Fruit fly (Drosophila melanogaster) whole organism, embryonic: ENCODE data around the gene CG13096.
A peak's percentile ranks its signal among the peaks of the same experiment; 100 is the strongest.

Experiments
- BEAF-32 ChIP-seq: fragments of 200-800 bp; sonication (Bioruptor generic); optimal IDR thresholded peaks from 3 replicates; lab custom pipeline; 2017; ENCODE audit warnings: missing biosample characterization, missing genetic modification characterization, mild to moderate bottlenecking, moderate library complexity, missing genetic modification reagents
- CG10209 ChIP-seq: fragments of 200-800 bp; sonication (Bioruptor generic); optimal IDR thresholded peaks from 3 replicates; lab custom pipeline; 2017; ENCODE audit warnings: missing biosample characterization, mild to moderate bottlenecking, missing genetic modification characterization, missing genetic modification reagents
- CG11093 ChIP-seq: fragments of 200-800 bp; sonication (Bioruptor generic); IDR thresholded peaks from 3 replicates; pipeline ENCODE4 v1.3.6; 2022; ENCODE audit warnings: missing biosample characterization, missing genetic modification characterization
- CG11247 ChIP-seq: fragments of 200-800 bp; sonication (Bioruptor generic); IDR thresholded peaks from 2 replicates; pipeline ENCODE4 v1.3.6; 2022; ENCODE audit warnings: missing biosample characterization, missing genetic modification characterization
- CG12071 ChIP-seq: fragments of 200-800 bp; sonication (Bioruptor generic); optimal IDR thresholded peaks from 3 replicates; lab custom pipeline; 2018; ENCODE audit warnings: missing biosample characterization, mild to moderate bottlenecking, missing genetic modification characterization
- CG14014 ChIP-seq: fragments of 200-800 bp; sonication (Bioruptor generic); IDR thresholded peaks from 2 replicates; pipeline ENCODE4 v1.3.6; 2022; ENCODE audit warnings: missing biosample characterization, missing genetic modification characterization
- CG1602 ChIP-seq: fragments of 200-800 bp; sonication (Bioruptor generic); optimal IDR thresholded peaks from 3 replicates; lab custom pipeline; 2016; ENCODE audit warnings: missing biosample characterization, missing genetic modification characterization
- CG17359 ChIP-seq: fragments of 200-800 bp; sonication (Bioruptor generic); optimal IDR thresholded peaks from 3 replicates; lab custom pipeline; 2018; ENCODE audit warnings: missing biosample characterization, mild to moderate bottlenecking, missing genetic modification characterization, moderate library complexity
- CG17612 ChIP-seq: fragments of 200-800 bp; sonication (Bioruptor generic); IDR thresholded peaks from 2 replicates; pipeline ENCODE4 v1.3.6; 2022; ENCODE audit warnings: missing biosample characterization, missing genetic modification characterization
- CG17829 ChIP-seq: fragments of 200-800 bp; optimal IDR thresholded peaks from 2 replicates; lab custom pipeline; 2019; ENCODE audit warnings: missing biosample characterization, mild to moderate bottlenecking, missing genetic modification characterization, moderate library complexity
- CG1832 ChIP-seq: fragments of 200-800 bp; sonication (Bioruptor generic); optimal IDR thresholded peaks from 2 replicates; lab custom pipeline; 2017; ENCODE audit warnings: missing biosample characterization, mild to moderate bottlenecking, missing genetic modification characterization, inconsistent platforms
- CG2889 ChIP-seq: fragments of 200-800 bp; sonication (Bioruptor generic); IDR thresholded peaks from 3 replicates; pipeline ENCODE4 v1.3.6; 2022; ENCODE audit warnings: missing biosample characterization, missing genetic modification characterization
- CG34376 ChIP-seq: fragments of 200-800 bp; sonication (Bioruptor generic); optimal IDR thresholded peaks from 2 replicates; lab custom pipeline; 2018; ENCODE audit warnings: missing biosample characterization, mild to moderate bottlenecking, missing genetic modification characterization
- CG4328 ChIP-seq: fragments of 200-800 bp; sonication (Bioruptor generic); optimal IDR thresholded peaks from 3 replicates; lab custom pipeline; 2017; ENCODE audit warnings: missing biosample characterization, missing genetic modification reagents, missing genetic modification characterization
- CG6254 ChIP-seq: fragments of 200-800 bp; sonication (Bioruptor generic); optimal IDR thresholded peaks from 3 replicates; lab custom pipeline; 2017; ENCODE audit warnings: mild to moderate bottlenecking, missing biosample characterization, missing genetic modification reagents, missing genetic modification characterization
- CG6791 ChIP-seq: fragments of 200-800 bp; sonication (Bioruptor generic); IDR thresholded peaks from 3 replicates; pipeline ENCODE4 v1.3.6; 2022; ENCODE audit warnings: missing biosample characterization, missing genetic modification characterization; ENCODE audit not compliant: partially characterized antibody
- CG7963 ChIP-seq: fragments of 200-800 bp; sonication (Bioruptor generic); IDR thresholded peaks from 3 replicates; pipeline ENCODE4 v1.3.6; 2022; ENCODE audit warnings: missing biosample characterization, missing genetic modification characterization; ENCODE audit not compliant: partially characterized antibody
- CG9727 ChIP-seq: fragments of 200-800 bp; sonication (Bioruptor generic); optimal IDR thresholded peaks from 3 replicates; lab custom pipeline; 2017; ENCODE audit warnings: missing biosample characterization, mild to moderate bottlenecking, missing genetic modification characterization
- CG9797 ChIP-seq: fragments of 200-800 bp; sonication (Bioruptor generic); optimal IDR thresholded peaks from 3 replicates; lab custom pipeline; 2018; ENCODE audit warnings: missing biosample characterization, mild to moderate bottlenecking, missing genetic modification characterization
- D19A ChIP-seq: fragments of 200-800 bp; optimal IDR thresholded peaks from 3 replicates; lab custom pipeline; 2019; ENCODE audit warnings: missing biosample characterization, mild to moderate bottlenecking, missing genetic modification characterization, moderate library complexity
- E2f1 ChIP-seq: fragments of 200-800 bp; sonication (Bioruptor generic); IDR thresholded peaks from 2 replicates; pipeline ENCODE4 v1.3.6; 2022; ENCODE audit warnings: missing biosample characterization, missing genetic modification characterization
- E2f2 ChIP-seq: fragments of 200-800 bp; sonication (Bioruptor generic); IDR thresholded peaks from 2 replicates; pipeline ENCODE4 v1.3.6; 2022; ENCODE audit warnings: missing biosample characterization, missing genetic modification characterization
- Elba2 ChIP-seq: fragments of 200-800 bp; sonication (Bioruptor generic); optimal IDR thresholded peaks from 3 replicates; lab custom pipeline; 2016; ENCODE audit warnings: missing biosample characterization, missing genetic modification characterization
- GATAe ChIP-seq: fragments of 200-800 bp; sonication (Bioruptor generic); conservative IDR thresholded peaks from 2 replicates; pipeline ENCODE4 v1.3.6; 2022; ENCODE audit warnings: missing biosample characterization, missing genetic modification characterization
- H2.0 ChIP-seq: fragments of 200-800 bp; sonication (Bioruptor generic); IDR thresholded peaks from 2 replicates; pipeline ENCODE4 v1.3.6; 2022; ENCODE audit warnings: missing biosample characterization, missing genetic modification characterization
- Hr39 ChIP-seq: fragments of >200 bp; optimal IDR thresholded peaks from 2 replicates; lab custom pipeline; 2017
- Nf-YB ChIP-seq: fragments of 200-800 bp; sonication (Bioruptor generic); optimal IDR thresholded peaks from 3 replicates; lab custom pipeline; 2019; ENCODE audit warnings: missing biosample characterization, mild to moderate bottlenecking, missing genetic modification characterization, moderate library complexity
- NfI ChIP-seq: fragments of 200-800 bp; sonication (Bioruptor generic); optimal IDR thresholded peaks from 3 replicates; lab custom pipeline; 2018; ENCODE audit warnings: missing biosample characterization, mild to moderate bottlenecking, missing genetic modification characterization, moderate library complexity
- Rx ChIP-seq: fragments of 200-800 bp; sonication (Bioruptor generic); IDR thresholded peaks from 2 replicates; pipeline ENCODE4 v1.3.6; 2022; ENCODE audit warnings: missing biosample characterization, missing genetic modification characterization
- Trl ChIP-seq, 3 experiments: fragments of >200 bp in 2 of 3; fragments of 200-800 bp in 1 of 3; sonication (Bioruptor generic) in 1 of 3; optimal IDR thresholded peaks; 2 replicates in 1 of 3; 3 replicates in 2 of 3; lab custom pipeline; 2016 to 2017; ENCODE audit warnings: missing biosample characterization in 1 of 3, missing genetic modification characterization in 1 of 3
- Xrp1 ChIP-seq: fragments of 200-800 bp; sonication (Bioruptor generic); IDR thresholded peaks from 2 replicates; pipeline ENCODE4 v1.3.6; 2022; ENCODE audit warnings: missing biosample characterization, missing genetic modification characterization
- YL-1 ChIP-seq: fragments of 200-800 bp; sonication (Bioruptor generic); optimal IDR thresholded peaks from 3 replicates; lab custom pipeline; 2017; ENCODE audit warnings: missing biosample characterization, mild to moderate bottlenecking, missing genetic modification characterization
- croc ChIP-seq: fragments of 200-800 bp; sonication (Bioruptor generic); conservative IDR thresholded peaks from 3 replicates; pipeline ENCODE4 v1.3.6; 2022; ENCODE audit warnings: missing biosample characterization, missing genetic modification characterization
- da ChIP-seq: fragments of 200-800 bp; sonication (Bioruptor generic); optimal IDR thresholded peaks from 2 replicates; lab custom pipeline; 2016; ENCODE audit warnings: missing biosample characterization, missing genetic modification characterization
- disco-r ChIP-seq: fragments of 200-800 bp; sonication (Bioruptor generic); optimal IDR thresholded peaks from 2 replicates; lab custom pipeline; 2016; ENCODE audit warnings: missing biosample characterization, missing genetic modification characterization
- en ChIP-seq: fragments of 200-800 bp; sonication (Bioruptor generic); optimal IDR thresholded peaks from 2 replicates; lab custom pipeline; 2016; ENCODE audit warnings: missing biosample characterization, missing genetic modification characterization
- eve ChIP-seq, 2 experiments: fragments of >200 bp; optimal IDR thresholded peaks; 2 replicates each; lab custom pipeline; 2017; ENCODE audit warnings: missing biosample characterization in 2 of 2, missing genetic modification characterization in 2 of 2
- hb ChIP-seq: fragments of 200-800 bp; sonication (Bioruptor generic); IDR thresholded peaks from 3 replicates; pipeline ENCODE4 v1.3.6; 2022; ENCODE audit warnings: missing biosample characterization, missing genetic modification characterization; ENCODE audit not compliant: partially characterized antibody
- jigr1 ChIP-seq: fragments of 200-800 bp; sonication (Bioruptor generic); IDR thresholded peaks from 3 replicates; pipeline ENCODE4 v1.3.6; 2022; ENCODE audit warnings: missing biosample characterization, missing genetic modification characterization
- luna ChIP-seq: fragments of 200-800 bp; sonication (Bioruptor generic); optimal IDR thresholded peaks from 2 replicates; lab custom pipeline; 2016; ENCODE audit warnings: missing biosample characterization, missing genetic modification characterization
- pan ChIP-seq, 4 experiments: fragments of >200 bp in 3 of 4; fragments of 200-800 bp in 1 of 4; sonication (Bioruptor generic) in 1 of 4; optimal IDR thresholded peaks in 3 of 4; IDR thresholded peaks in 1 of 4; 2 replicates each; pipeline versions ENCODE4 v1.3.6 to Lab custom; 2017 to 2022; ENCODE audit warnings: missing biosample characterization in 2 of 4, missing genetic modification characterization in 2 of 4, mixed read lengths in 1 of 4
- pnt ChIP-seq: fragments of 200-800 bp; sonication (Bioruptor generic); optimal IDR thresholded peaks from 3 replicates; lab custom pipeline; 2016; ENCODE audit warnings: missing biosample characterization, missing genetic modification characterization
- sens ChIP-seq: fragments of 200-800 bp; sonication (Bioruptor generic); peaks from one replicate; lab custom pipeline; 2016; ENCODE audit warnings: missing biosample characterization, missing genetic modification characterization
- sna ChIP-seq: fragments of 200-800 bp; sonication (Bioruptor generic); IDR thresholded peaks from 2 replicates; pipeline ENCODE4 v1.3.6; 2022; ENCODE audit warnings: missing biosample characterization, missing genetic modification characterization; ENCODE audit not compliant: partially characterized antibody
- tll ChIP-seq, 2 experiments: fragments of 200-800 bp in 1 of 2; fragments of >200 bp in 1 of 2; sonication (Bioruptor generic) in 1 of 2; optimal IDR thresholded peaks; 2 replicates each; lab custom pipeline; 2017 to 2019; ENCODE audit warnings: missing biosample characterization in 2 of 2, missing genetic modification characterization in 2 of 2, mild to moderate bottlenecking in 1 of 2, moderate library complexity in 1 of 2
- ttk ChIP-seq: fragments of 200-800 bp; sonication (Bioruptor generic); IDR thresholded peaks from 2 replicates; pipeline ENCODE4 v2.1.2; 2022; ENCODE audit warnings: missing biosample characterization, missing genetic modification characterization
- zf30C ChIP-seq: fragments of 200-800 bp; sonication (Bioruptor generic); optimal IDR thresholded peaks from 3 replicates; lab custom pipeline; 2018; ENCODE audit warnings: missing biosample characterization, mild to moderate bottlenecking, missing genetic modification characterization

Gene CG13096

dm6 chr2L:8542234-8542572 lies 30.5 kb upstream of the CG13096 start:
- TF ChIP-seq hb (GFP tag; lab: Robert Waterston, UW) (no peak), D19A (tag; lab: Kevin White, UChicago) (peak; percentile 64), Trl (optimal IDR thresholded peaks at IDR 0.05; lab: Kevin White, UChicago) (peak; percentile 73 to 79), Trl (GFP tag; optimal IDR thresholded peaks at IDR 0.05; lab: Kevin White, UChicago) (no peak), pan (optimal IDR thresholded peaks at IDR 0.05; lab: Kevin White, UChicago) (no peak), pan (GFP tag; optimal IDR thresholded peaks at IDR 0.05 in 1 of 2, IDR thresholded peaks at IDR 0.05 in 1 of 2) (peak in 1 of 2 experiments; percentile 6), Xrp1 (GFP tag; lab: Robert Waterston, UW) (0 out of 2 replicates have a peak, but pooled peaks have one; percentile 4), sens (GFP tag; lab: Kevin White, UChicago) (peak; percentile 50), CG11247 (no peak), Elba2 (peak; percentile 82), CG34376 (GFP tag; lab: Kevin White, UChicago) (no peak), tll (GFP tag; optimal IDR thresholded peaks at IDR 0.05; lab: Kevin White, UChicago) (no peak), sna (GFP tag; lab: Robert Waterston, UW) (0 out of 2 replicates have a peak, but pooled peaks have one; percentile 23)

DNA sequence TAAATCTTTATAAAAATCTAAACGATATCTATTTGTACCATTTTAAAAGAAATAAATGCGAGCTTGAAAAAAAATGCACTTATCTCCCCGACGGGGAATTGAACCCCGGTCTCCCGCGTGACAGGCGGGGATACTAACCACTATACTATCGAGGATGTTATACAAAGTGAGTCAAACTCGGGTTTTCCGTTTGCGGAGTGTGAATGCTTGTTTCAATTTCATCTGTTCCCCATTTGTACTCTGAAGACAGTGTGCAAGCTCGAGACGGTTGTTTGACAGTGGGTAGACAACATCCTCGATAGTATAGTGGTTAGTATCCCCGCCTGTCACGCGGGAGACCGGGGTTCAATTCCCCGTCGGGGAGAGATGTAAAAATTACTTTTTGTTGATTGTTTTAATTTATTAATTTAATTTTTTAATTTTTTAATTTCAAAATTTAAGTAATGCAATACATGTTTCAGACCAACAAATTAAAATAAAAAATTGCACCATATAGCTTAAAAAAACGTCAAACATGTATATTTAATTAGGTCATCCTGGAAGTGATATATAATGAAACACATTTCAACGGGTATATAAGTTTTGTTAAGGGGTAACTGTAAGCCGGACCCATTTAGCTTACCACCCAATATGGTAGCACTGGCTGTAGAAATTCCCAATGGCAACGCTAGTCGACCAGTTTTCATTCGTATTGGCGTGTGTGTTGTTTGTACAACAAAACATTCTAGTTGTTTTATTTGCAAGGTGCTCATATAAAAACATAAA lies 30.0 kb upstream of the CG13096 start, which contains the start of gene Sema1a:
Gene Sema1a (plus strand): TSS at position 679 of the 765 bp plus-strand sequence.
- peak; percentile 5 for TF ChIP-seq Nf-YB (GFP tag; lab: Kevin White, UChicago)
- TF ChIP-seq CG17829 (tag; lab: Kevin White, UChicago): peak; percentile 47
- TF ChIP-seq H2.0: peak; percentile 76
- TF ChIP-seq Rx (GFP tag; lab: Robert Waterston, UW): no peak; the same call in 1 of the 2 replicates
- peak; percentile 59 for TF ChIP-seq CG12071 (GFP tag; lab: Kevin White, UChicago)
- TF ChIP-seq croc (GFP tag; lab: Robert Waterston, UW): peak; percentile 33; the same call in 2 of the 3 replicates
- TF ChIP-seq CG10209 (GFP tag; lab: Kevin White, UChicago): peak; percentile 34
- peak; percentile 30 for TF ChIP-seq CG9727 (GFP tag; lab: Kevin White, UChicago)
- peak; percentile 75 for TF ChIP-seq CG14014
- TF ChIP-seq CG2889: peak; percentile 33; the same call in 2 of the 3 replicates
- TF ChIP-seq da (GFP tag; lab: Kevin White, UChicago): peak; percentile 25
- peak; percentile 33 for TF ChIP-seq disco-r (GFP tag; lab: Kevin White, UChicago)
- TF ChIP-seq luna (GFP tag; lab: Kevin White, UChicago): peak; percentile 74
- TF ChIP-seq CG4328: no peak
- peak; percentile 57 for TF ChIP-seq CG17359
- peak; percentile 90 for TF ChIP-seq CG7963 (GFP tag; lab: Robert Waterston, UW)
- no peak; the same call in 2 of the 3 replicates for TF ChIP-seq jigr1 (GFP tag; lab: Robert Waterston, UW)
- no peak for TF ChIP-seq CG9797 (GFP tag; lab: Kevin White, UChicago)
- no peak for TF ChIP-seq BEAF-32 (GFP tag; lab: Kevin White, UChicago)
- TF ChIP-seq en (GFP tag; lab: Kevin White, UChicago): peak; percentile 15
- no peak for TF ChIP-seq Hr39 (lab: Kevin White, UChicago)
- no peak; the same call in 1 of the 2 replicates for TF ChIP-seq ttk (GFP tag; lab: Robert Waterston, UW)
- TF ChIP-seq NfI: peak; percentile 88
- peak; percentile 74 for TF ChIP-seq CG1602
- no peak for TF ChIP-seq CG11093
- TF ChIP-seq eve (GFP tag; optimal IDR thresholded peaks at IDR 0.05; lab: Kevin White, UChicago): peak in 1 of 2 experiments; percentile 53
- TF ChIP-seq GATAe: peak; percentile 39; the same call in 1 of the 2 replicates
- TF ChIP-seq E2f2 (GFP tag; lab: Robert Waterston, UW): peak; percentile 53; the same call in 1 of the 2 replicates
- peak; percentile 31 for TF ChIP-seq YL-1 (GFP tag; lab: Kevin White, UChicago)
- TF ChIP-seq CG6791: peak; percentile 93; the same call in 2 of the 3 replicates
- peak; percentile 58 for TF ChIP-seq CG6254 (GFP tag; lab: Kevin White, UChicago)
- no peak for TF ChIP-seq CG1832 (GFP tag; lab: Kevin White, UChicago)
- no peak for TF ChIP-seq CG17612
- peak; percentile 71 for TF ChIP-seq E2f1 (GFP tag; lab: Robert Waterston, UW)
- TF ChIP-seq pnt: peak; percentile 43
- no peak for TF ChIP-seq zf30C (GFP tag; lab: Kevin White, UChicago)
